Worm (Caenorhabditis elegans) whole organism, L4 larva: Measurements from ENCODE around the gene cht-5.

ENCODE experiments used
- lim-7 ChIP-seq: fragments of 200-800 bp; sonication (Bioruptor generic); IDR thresholded peaks from 2 replicates; pipeline ENCODE4 v1.3.6; 2022; ENCODE audit warnings: missing genetic modification characterization, missing compliant biosample characterization
- mdl-1 ChIP-seq, 2 experiments: fragments of 150-350 bp in 1 of 2; sonication (generic microtip) in 1 of 2; optimal IDR thresholded peaks; 2 replicates each; lab custom pipeline; 2014 to 2017; ENCODE audit warnings: missing biosample characterization in 2 of 2, missing genetic modification characterization in 2 of 2
- mep-1 ChIP-seq: fragments of 150-350 bp; sonication (generic microtip); optimal IDR thresholded peaks from 3 replicates; lab custom pipeline; 2014; ENCODE audit warnings: missing biosample characterization, missing genetic modification characterization
- nhr-42 ChIP-seq: fragments of 200-800 bp; sonication (Bioruptor generic); IDR thresholded peaks from 2 replicates; pipeline ENCODE4 v1.3.6; 2022; ENCODE audit warnings: missing genetic modification characterization, missing compliant biosample characterization
- pqm-1 ChIP-seq: sonication (generic microtip); optimal IDR thresholded peaks from 2 replicates; lab custom pipeline; 2017; ENCODE audit warnings: missing biosample characterization, missing genetic modification characterization
- snpc-4 ChIP-seq: fragments of 150-350 bp; optimal IDR thresholded peaks from 2 replicates; lab custom pipeline; 2014; ENCODE audit warnings: missing biosample characterization, missing genetic modification characterization
- unc-39 ChIP-seq: sonication (generic microtip); optimal IDR thresholded peaks from 2 replicates; lab custom pipeline; 2017; ENCODE audit warnings: missing biosample characterization, missing genetic modification characterization
- zag-1 ChIP-seq: fragments of 150-350 bp; optimal IDR thresholded peaks from 2 replicates; lab custom pipeline; 2014; ENCODE audit warnings: missing biosample characterization, missing genetic modification characterization
- ztf-11 ChIP-seq: fragments of 150-350 bp; optimal IDR thresholded peaks from 2 replicates; lab custom pipeline; 2014; ENCODE audit warnings: missing biosample characterization, missing genetic modification characterization
- ztf-7 ChIP-seq: fragments of 150-350 bp; optimal IDR thresholded peaks from 2 replicates; lab custom pipeline; 2014; ENCODE audit warnings: missing biosample characterization, missing genetic modification characterization

- no peak for TF ChIP-seq mep-1 (tag; lab: Kevin White, UChicago)
- no peak for TF ChIP-seq ztf-7 (tag; lab: Kevin White, UChicago)
- no peak for TF ChIP-seq zag-1 (tag; lab: Kevin White, UChicago)
- TF ChIP-seq ztf-11 (tag; lab: Kevin White, UChicago) = no peak
- no peak for TF ChIP-seq snpc-4
- no peak for TF ChIP-seq nhr-42
- TF ChIP-seq mdl-1 (tag; optimal IDR thresholded peaks at IDR 0.05; lab: Kevin White, UChicago) = no peak
- no peak for TF ChIP-seq pqm-1 (tag; lab: Kevin White, UChicago)
- no peak for TF ChIP-seq unc-39
- TF ChIP-seq lim-7 (GFP tag; lab: Robert Waterston, UW) = no peak
Measured at ce11 chrV:10073793-10074192, 40.6 kb upstream of the cht-5 start, which contains the start of gene F57A8.6.
